Worm (Caenorhabditis elegans) whole organism, L4 larva: ENCODE results near the gene C15H11.1.
A peak's percentile ranks its signal among the peaks of the same experiment; 100 is the strongest.

Experiments
- D1046.2 ChIP-seq: fragments of 200-800 bp; sonication (Bioruptor generic); IDR thresholded peaks from 2 replicates; pipeline ENCODE4 v1.3.6; 2022; ENCODE audit warnings: missing genetic modification characterization, missing compliant biosample characterization
- F44E2.7 ChIP-seq: fragments of 200-800 bp; sonication (Bioruptor generic); IDR thresholded peaks from 2 replicates; pipeline ENCODE4 v2.1.2; 2022; ENCODE audit warnings: missing genetic modification characterization, missing compliant biosample characterization
- T20F7.1 ChIP-seq: fragments of 200-800 bp; sonication (Bioruptor generic); optimal IDR thresholded peaks from 2 replicates; lab custom pipeline; 2018; ENCODE audit warnings: mild to moderate bottlenecking, missing genetic modification characterization, missing compliant biosample characterization
- Y105C5A.15 ChIP-seq: fragments of 200-800 bp; sonication (Bioruptor generic); IDR thresholded peaks from 2 replicates; pipeline ENCODE4 v1.3.6; 2022; ENCODE audit warnings: missing genetic modification characterization, missing compliant biosample characterization
- Y75B8A.6 ChIP-seq: fragments of 200-800 bp; sonication (Bioruptor generic); IDR thresholded peaks from 2 replicates; pipeline ENCODE4 v1.3.6; 2022; ENCODE audit warnings: missing genetic modification reagents, missing genetic modification characterization, missing compliant biosample characterization
- ZK337.2 ChIP-seq: fragments of 200-800 bp; sonication (Bioruptor generic); IDR thresholded peaks from 2 replicates; pipeline ENCODE4 v1.3.6; 2022; ENCODE audit warnings: missing genetic modification reagents, missing genetic modification characterization, missing compliant biosample characterization
- aly-2 ChIP-seq: sonication (generic microtip); optimal IDR thresholded peaks from 2 replicates; lab custom pipeline; 2018; ENCODE audit warnings: missing biosample characterization, missing genetic modification characterization
- ama-1 ChIP-seq: fragments of 150-350 bp; optimal IDR thresholded peaks from 2 replicates; lab custom pipeline; 2014; ENCODE audit warnings: inconsistent platforms, mixed read lengths
- arid-1 ChIP-seq: fragments of 200-800 bp; sonication (Bioruptor generic); conservative IDR thresholded peaks from 2 replicates; pipeline ENCODE4 v1.3.6; 2022; ENCODE audit warnings: missing genetic modification reagents, missing genetic modification characterization, missing compliant biosample characterization
- ces-1 ChIP-seq: fragments of 150-350 bp; sonication (generic microtip); optimal IDR thresholded peaks from 4 replicates; lab custom pipeline; 2014; ENCODE audit warnings: missing biosample characterization, missing genetic modification reagents, missing genetic modification characterization
- cey-2 ChIP-seq: sonication (generic microtip); optimal IDR thresholded peaks from 3 replicates; lab custom pipeline; 2017; ENCODE audit warnings: missing genetic modification characterization, mild to moderate bottlenecking, missing compliant biosample characterization, antibody characterized with exemption, borderline replicate concordance; ENCODE audit not compliant: insufficient read depth
- ctbp-1 ChIP-seq: fragments of 200-800 bp; sonication (Bioruptor generic); IDR thresholded peaks from 2 replicates; pipeline ENCODE4 v1.3.6; 2022; ENCODE audit warnings: missing genetic modification reagents, missing genetic modification characterization, missing compliant biosample characterization
- daf-19 ChIP-seq: fragments of 200-800 bp; sonication (Bioruptor generic); conservative IDR thresholded peaks from 2 replicates; pipeline ENCODE4 v1.3.6; 2022; ENCODE audit warnings: missing genetic modification characterization, missing compliant biosample characterization
- dmd-8 ChIP-seq: fragments of 200-800 bp; sonication (Bioruptor generic); IDR thresholded peaks from 2 replicates; pipeline ENCODE4 v1.3.6; 2022; ENCODE audit warnings: missing genetic modification characterization, missing compliant biosample characterization
- fos-1 ChIP-seq: fragments of 150-350 bp; optimal IDR thresholded peaks from 2 replicates; lab custom pipeline; 2014; ENCODE audit warnings: missing biosample characterization, missing genetic modification characterization
- hif-1 ChIP-seq, 2 experiments: sonication (generic microtip); optimal IDR thresholded peaks; 2 replicates each; lab custom pipeline; 2016 to 2017; ENCODE audit warnings: missing compliant biosample characterization in 2 of 2, missing genetic modification characterization in 2 of 2, missing genetic modification reagents in 2 of 2, missing genotype in 2 of 2, mild to moderate bottlenecking in 1 of 2
- hlh-30 ChIP-seq: sonication (generic microtip); optimal IDR thresholded peaks from 2 replicates; lab custom pipeline; 2017; ENCODE audit warnings: antibody characterized with exemption, mild to moderate bottlenecking, missing genetic modification characterization, missing compliant biosample characterization; ENCODE audit not compliant: insufficient read depth
- hmg-1.1 ChIP-seq: fragments of 200-800 bp; sonication (Bioruptor generic); IDR thresholded peaks from 2 replicates; pipeline ENCODE4 v1.3.6; 2022; ENCODE audit warnings: missing genetic modification reagents, missing genetic modification characterization, missing compliant biosample characterization
- jun-1 ChIP-seq: fragments of 150-350 bp; optimal IDR thresholded peaks from 2 replicates; lab custom pipeline; 2014; ENCODE audit warnings: missing biosample characterization, missing genetic modification reagents, missing genetic modification characterization
- lim-7 ChIP-seq: fragments of 200-800 bp; sonication (Bioruptor generic); IDR thresholded peaks from 2 replicates; pipeline ENCODE4 v1.3.6; 2022; ENCODE audit warnings: missing genetic modification characterization, missing compliant biosample characterization
- lin-1 ChIP-seq: fragments of 200-800 bp; sonication (Bioruptor generic); IDR thresholded peaks from 2 replicates; pipeline ENCODE4 v1.3.6; 2022; ENCODE audit warnings: missing genetic modification reagents, missing genetic modification characterization, missing compliant biosample characterization
- lin-13 ChIP-seq: fragments of 150-350 bp; optimal IDR thresholded peaks from 2 replicates; lab custom pipeline; 2014; ENCODE audit warnings: missing biosample characterization, missing genetic modification reagents, missing genetic modification characterization
- lin-29 ChIP-seq: fragments of 200-800 bp; sonication (Bioruptor generic); IDR thresholded peaks from 2 replicates; pipeline ENCODE4 v1.3.6; 2022; ENCODE audit warnings: missing genetic modification reagents, missing genetic modification characterization, missing compliant biosample characterization
- lir-3 ChIP-seq: sonication (generic microtip); optimal IDR thresholded peaks from 2 replicates; lab custom pipeline; 2016; ENCODE audit warnings: mild to moderate bottlenecking, missing genetic modification characterization, missing compliant biosample characterization
- lsy-2 ChIP-seq, 2 experiments: fragments of 150-350 bp in 1 of 2; sonication (generic microtip) in 1 of 2; optimal IDR thresholded peaks; 2 replicates each; lab custom pipeline; 2014 to 2017; ENCODE audit warnings: missing biosample characterization in 2 of 2, missing genetic modification characterization in 2 of 2
- madf-9 ChIP-seq: fragments of 200-800 bp; sonication (Bioruptor generic); conservative IDR thresholded peaks from 2 replicates; pipeline ENCODE4 v1.3.6; 2022; ENCODE audit warnings: missing genetic modification reagents, missing genetic modification characterization, missing compliant biosample characterization
- mdl-1 ChIP-seq, 2 experiments: fragments of 150-350 bp in 1 of 2; sonication (generic microtip) in 1 of 2; optimal IDR thresholded peaks; 2 replicates each; lab custom pipeline; 2014 to 2017; ENCODE audit warnings: missing biosample characterization in 2 of 2, missing genetic modification characterization in 2 of 2
- mdt-29 ChIP-seq: fragments of 200-800 bp; sonication (Bioruptor generic); IDR thresholded peaks from 2 replicates; pipeline ENCODE4 v1.3.6; 2022; ENCODE audit warnings: missing genetic modification reagents, missing genetic modification characterization, missing compliant biosample characterization
- mes-2 ChIP-seq: sonication (generic microtip); optimal IDR thresholded peaks from 2 replicates; lab custom pipeline; 2016; ENCODE audit warnings: missing genotype, mild to moderate bottlenecking, missing genetic modification characterization, missing compliant biosample characterization; ENCODE audit not compliant: poor library complexity, severe bottlenecking
- nhr-102 ChIP-seq: sonication (generic microtip); optimal IDR thresholded peaks from 2 replicates; lab custom pipeline; 2016; ENCODE audit warnings: mild to moderate bottlenecking, missing genetic modification characterization, moderate library complexity, missing compliant biosample characterization
- nhr-25 ChIP-seq: sonication (generic microtip); optimal IDR thresholded peaks from 2 replicates; lab custom pipeline; 2017; ENCODE audit warnings: missing genetic modification characterization, mild to moderate bottlenecking, missing compliant biosample characterization, antibody characterized with exemption, moderate library complexity, borderline replicate concordance; ENCODE audit not compliant: insufficient read depth
- nhr-28 ChIP-seq: fragments of 150-350 bp; optimal IDR thresholded peaks from 2 replicates; lab custom pipeline; 2014; ENCODE audit warnings: missing biosample characterization, missing genetic modification characterization
- nhr-41 ChIP-seq: fragments of 200-800 bp; sonication (Bioruptor generic); IDR thresholded peaks from 2 replicates; pipeline ENCODE4 v1.3.6; 2022; ENCODE audit warnings: missing genetic modification reagents, missing genetic modification characterization, missing compliant biosample characterization
- nhr-48 ChIP-seq: sonication (generic microtip); optimal IDR thresholded peaks from 2 replicates; lab custom pipeline; 2016; ENCODE audit warnings: mild to moderate bottlenecking, missing genetic modification characterization, missing compliant biosample characterization
- nhr-6 ChIP-seq: fragments of 150-350 bp; optimal IDR thresholded peaks from 2 replicates; lab custom pipeline; 2014; ENCODE audit warnings: missing biosample characterization, missing genetic modification characterization
- nhr-77 ChIP-seq: fragments of 150-350 bp; optimal IDR thresholded peaks from 2 replicates; lab custom pipeline; 2014; ENCODE audit warnings: missing biosample characterization, missing genetic modification characterization
- pha-4 ChIP-seq, 2 experiments: fragments of 150-350 bp in 1 of 2; fragments of 200-800 bp in 1 of 2; sonication (Bioruptor generic) in 1 of 2; IDR thresholded peaks in 1 of 2; optimal IDR thresholded peaks in 1 of 2; 2 replicates each; pipeline versions ENCODE4 v1.3.6 to Lab custom; 2014 to 2022; ENCODE audit warnings: missing genetic modification characterization in 2 of 2, missing genetic modification reagents in 2 of 2, missing biosample characterization in 1 of 2, missing compliant biosample characterization in 1 of 2
- sdz-12 ChIP-seq: fragments of 200-800 bp; sonication (Bioruptor generic); optimal IDR thresholded peaks from 2 replicates; lab custom pipeline; 2018; ENCODE audit warnings: mild to moderate bottlenecking, missing genetic modification characterization, missing compliant biosample characterization
- set-16 ChIP-seq: fragments of 200-800 bp; sonication (Bioruptor generic); IDR thresholded peaks from 2 replicates; pipeline ENCODE4 v1.3.6; 2022; ENCODE audit warnings: missing genetic modification reagents, missing genetic modification characterization, missing compliant biosample characterization
- snpc-1.2 ChIP-seq: fragments of 200-800 bp; sonication (Bioruptor generic); IDR thresholded peaks from 2 replicates; pipeline ENCODE4 v1.3.6; 2022; ENCODE audit warnings: missing genetic modification reagents, missing genetic modification characterization, missing compliant biosample characterization
- snpc-4 ChIP-seq: fragments of 150-350 bp; optimal IDR thresholded peaks from 2 replicates; lab custom pipeline; 2014; ENCODE audit warnings: missing biosample characterization, missing genetic modification characterization
- tag-97 ChIP-seq: fragments of 200-800 bp; sonication (Bioruptor generic); IDR thresholded peaks from 2 replicates; pipeline ENCODE4 v1.3.6; 2022; ENCODE audit warnings: missing genetic modification characterization, missing compliant biosample characterization
- tra-1 ChIP-seq: fragments of 200-800 bp; sonication (Bioruptor generic); IDR thresholded peaks from 2 replicates; pipeline ENCODE4 v1.3.6; 2022; ENCODE audit warnings: missing genetic modification reagents, missing genetic modification characterization, missing compliant biosample characterization
- unc-130 ChIP-seq: sonication (generic microtip); optimal IDR thresholded peaks from 2 replicates; lab custom pipeline; 2016; ENCODE audit warnings: missing genetic modification reagents, missing genetic modification characterization, missing compliant biosample characterization
- vab-7 ChIP-seq: fragments of 200-800 bp; sonication (Bioruptor generic); IDR thresholded peaks from 2 replicates; pipeline ENCODE4 v1.3.6; 2022; ENCODE audit warnings: missing genetic modification reagents, missing genetic modification characterization, missing compliant biosample characterization
- zfp-2 ChIP-seq: sonication (generic microtip); optimal IDR thresholded peaks from 2 replicates; lab custom pipeline; 2016; ENCODE audit warnings: mild to moderate bottlenecking, missing genetic modification characterization, missing compliant biosample characterization
- zfp-3 ChIP-seq: fragments of 200-800 bp; sonication (Bioruptor generic); conservative IDR thresholded peaks from 2 replicates; pipeline ENCODE4 v1.3.6; 2022; ENCODE audit warnings: missing genetic modification reagents, missing genetic modification characterization, missing compliant biosample characterization
- zip-11 ChIP-seq: fragments of 200-800 bp; sonication (Bioruptor generic); IDR thresholded peaks from 2 replicates; pipeline ENCODE4 v1.3.6; 2022; ENCODE audit warnings: missing genetic modification characterization, missing compliant biosample characterization

C15H11.1 gene

DNA sequence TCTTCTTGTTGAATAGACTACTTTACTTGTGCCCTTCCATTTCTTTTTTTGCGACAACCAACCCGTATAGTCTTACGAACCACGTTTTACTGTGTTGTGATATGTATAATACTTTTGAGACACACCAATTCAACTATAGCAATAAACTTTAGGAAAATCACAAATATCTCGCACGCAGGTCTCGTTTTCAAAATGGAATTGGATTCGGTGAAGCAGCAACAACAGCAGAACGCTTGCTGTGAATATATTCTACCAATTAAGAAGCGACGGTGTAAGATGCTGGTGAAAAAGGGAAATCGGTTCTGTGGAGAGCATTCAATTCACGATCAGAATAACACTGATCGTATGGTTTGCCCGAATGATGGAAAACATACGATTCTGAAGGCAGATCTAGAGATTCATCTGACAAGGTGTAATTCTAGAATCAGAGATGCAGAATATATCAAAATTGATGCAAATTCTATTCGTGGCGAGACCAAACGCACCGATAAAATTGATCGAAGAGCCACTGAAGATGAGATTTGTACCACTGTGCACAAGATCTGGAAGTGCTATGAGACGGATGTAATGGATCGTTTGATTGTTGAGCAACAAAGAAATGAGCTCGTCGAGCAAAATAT is 39.2 kb upstream of the C15H11.1 start, which contains the start of gene Y49A3A.3 (continued):
- TF ChIP-seq ces-1: no peak
- TF ChIP-seq unc-130 (GFP tag; lab: Kevin White, UChicago): no peak
- no peak for TF ChIP-seq nhr-77 (tag; lab: Kevin White, UChicago)
- peak; percentile 37; the same call in 1 of the 2 replicates for TF ChIP-seq hmg-1.1
- no peak for TF ChIP-seq dmd-8 (GFP tag; lab: Robert Waterston, UW)
- peak; percentile 83 for TF ChIP-seq aly-2 (tag; lab: Kevin White, UChicago)
- peak; percentile 7 for TF ChIP-seq lin-13 (GFP tag; lab: Kevin White, UChicago)
- TF ChIP-seq nhr-41 (GFP tag; lab: Robert Waterston, UW): no peak
- peak; percentile 57 for TF ChIP-seq nhr-48 (tag; lab: Kevin White, UChicago)
- no peak for TF ChIP-seq tag-97 (GFP tag; lab: Robert Waterston, UW)
- no peak for TF ChIP-seq hif-1 (tag; optimal IDR thresholded peaks at IDR 0.05; lab: Kevin White, UChicago)
- TF ChIP-seq zip-11 (GFP tag; lab: Robert Waterston, UW): 0 out of 2 replicates have a peak, but pooled peaks have one; percentile 22
- TF ChIP-seq ZK337.2 (GFP tag; lab: Robert Waterston, UW): no peak
- peak; percentile 30; the same call in 1 of the 2 replicates for TF ChIP-seq madf-9 (GFP tag; lab: Robert Waterston, UW)
- peak; percentile 58; the same call in 1 of the 2 replicates for TF ChIP-seq arid-1
- TF ChIP-seq D1046.2: 0 out of 2 replicates have a peak, but pooled peaks have one; percentile 7
- peak; percentile 85 for TF ChIP-seq sdz-12 (GFP tag; lab: Kevin White, UChicago)
- TF ChIP-seq mdl-1 (tag; optimal IDR thresholded peaks at IDR 0.05; lab: Kevin White, UChicago): no peak
- TF ChIP-seq lir-3: no peak
- TF ChIP-seq lin-1: peak; percentile 42; the same call in 1 of the 2 replicates
- peak; percentile 31 for TF ChIP-seq mes-2
- TF ChIP-seq mdt-29 (GFP tag; lab: Robert Waterston, UW): no peak; the same call in 1 of the 2 replicates
- peak; percentile 49; the same call in 1 of the 2 replicates for TF ChIP-seq vab-7 (GFP tag; lab: Robert Waterston, UW)
- TF ChIP-seq snpc-1.2 (GFP tag; lab: Robert Waterston, UW): peak; percentile 68; the same call in 1 of the 2 replicates
- TF ChIP-seq ctbp-1 (GFP tag; lab: Robert Waterston, UW): peak; percentile 40; the same call in 1 of the 2 replicates
- peak; percentile 82; the same call in 1 of the 2 replicates for TF ChIP-seq zfp-3 (GFP tag; lab: Robert Waterston, UW)
- TF ChIP-seq set-16 (GFP tag; lab: Robert Waterston, UW): no peak
- TF ChIP-seq jun-1 (tag; lab: Kevin White, UChicago): no peak
- TF ChIP-seq F44E2.7 (GFP tag; lab: Robert Waterston, UW): no peak
- peak; percentile 49; the same call in 1 of the 2 replicates for TF ChIP-seq Y105C5A.15 (GFP tag; lab: Robert Waterston, UW)
- peak; percentile 60 for TF ChIP-seq T20F7.1 (GFP tag; lab: Kevin White, UChicago)
- TF ChIP-seq ama-1 (lab: Kevin White, UChicago): peak; percentile 80
- no peak for TF ChIP-seq zfp-2 (tag; lab: Kevin White, UChicago)
- no peak for TF ChIP-seq cey-2
- no peak for TF ChIP-seq daf-19 (GFP tag; lab: Robert Waterston, UW)
- TF ChIP-seq pha-4 (GFP tag; IDR thresholded peaks at IDR 0.05; lab: Robert Waterston, UW): peak; percentile 67
- TF ChIP-seq pha-4 (tag; optimal IDR thresholded peaks at IDR 0.05; lab: Kevin White, UChicago): no peak
- TF ChIP-seq hlh-30: no peak
- peak; percentile 91 for TF ChIP-seq nhr-102
- no peak for TF ChIP-seq tra-1 (GFP tag; lab: Robert Waterston, UW)
- no peak for TF ChIP-seq lim-7 (GFP tag; lab: Robert Waterston, UW)
- TF ChIP-seq nhr-6 (tag; lab: Kevin White, UChicago): peak; percentile 56
- no peak for TF ChIP-seq snpc-4 (tag; lab: Kevin White, UChicago)
- peak; percentile 59 for TF ChIP-seq nhr-25 (tag; lab: Kevin White, UChicago)
- peak in 1 of 2 experiments; percentile 65 for TF ChIP-seq lsy-2 (tag; optimal IDR thresholded peaks at IDR 0.05; lab: Kevin White, UChicago)
- no peak for TF ChIP-seq nhr-28
- no peak for TF ChIP-seq Y75B8A.6 (GFP tag; lab: Robert Waterston, UW)
- TF ChIP-seq fos-1: no peak
- no peak for TF ChIP-seq lin-29
